Worm (Caenorhabditis elegans) whole organism, midembryonic: Measurements from ENCODE around the gene bcl-7.

Experiments
- T22C8.4 ChIP-seq: fragments of 200-800 bp; sonication (Bioruptor generic); IDR thresholded peaks from 2 replicates; pipeline ENCODE4 v1.3.6; 2022; ENCODE audit warnings: missing genetic modification characterization, missing compliant biosample characterization
- cog-1 ChIP-seq: sonication (generic microtip); optimal IDR thresholded peaks from 2 replicates; lab custom pipeline; 2016; ENCODE audit warnings: missing genetic modification characterization, missing compliant biosample characterization
- flt-1 ChIP-seq: fragments of 200-800 bp; sonication (Bioruptor generic); IDR thresholded peaks from 2 replicates; pipeline ENCODE4 v1.3.6; 2022; ENCODE audit warnings: missing genetic modification characterization, missing compliant biosample characterization
- klf-2 ChIP-seq: fragments of 200-800 bp; sonication (Bioruptor generic); conservative IDR thresholded peaks from 2 replicates; pipeline ENCODE4 v1.3.6; 2022; ENCODE audit warnings: missing genetic modification reagents, missing genetic modification characterization, missing compliant biosample characterization
- med-1 ChIP-seq: sonication (generic microtip); optimal IDR thresholded peaks from 2 replicates; lab custom pipeline; 2017; ENCODE audit warnings: missing genetic modification characterization, mild to moderate bottlenecking, missing compliant biosample characterization, antibody characterized with exemption, missing genetic modification reagents; ENCODE audit not compliant: insufficient read depth
- ref-1 ChIP-seq: fragments of 200-800 bp; sonication (Bioruptor generic); conservative IDR thresholded peaks from 2 replicates; pipeline ENCODE4 v1.3.6; 2022; ENCODE audit warnings: missing genetic modification reagents, missing genetic modification characterization, missing compliant biosample characterization
- tab-1 ChIP-seq: fragments of 200-800 bp; sonication (Bioruptor generic); IDR thresholded peaks from 2 replicates; pipeline ENCODE4 v1.3.6; 2022; ENCODE audit warnings: missing genetic modification characterization, missing compliant biosample characterization
- ztf-23 ChIP-seq: fragments of 200-800 bp; sonication (Bioruptor generic); IDR thresholded peaks from 2 replicates; pipeline ENCODE4 v1.3.6; 2022; ENCODE audit warnings: missing genetic modification reagents, missing genetic modification characterization, missing compliant biosample characterization
- ztf-29 ChIP-seq: fragments of 200-800 bp; sonication (Bioruptor generic); IDR thresholded peaks from 2 replicates; pipeline ENCODE4 v1.3.6; 2022; ENCODE audit warnings: missing genetic modification reagents, missing genetic modification characterization, missing compliant biosample characterization

bcl-7 gene

DNA sequence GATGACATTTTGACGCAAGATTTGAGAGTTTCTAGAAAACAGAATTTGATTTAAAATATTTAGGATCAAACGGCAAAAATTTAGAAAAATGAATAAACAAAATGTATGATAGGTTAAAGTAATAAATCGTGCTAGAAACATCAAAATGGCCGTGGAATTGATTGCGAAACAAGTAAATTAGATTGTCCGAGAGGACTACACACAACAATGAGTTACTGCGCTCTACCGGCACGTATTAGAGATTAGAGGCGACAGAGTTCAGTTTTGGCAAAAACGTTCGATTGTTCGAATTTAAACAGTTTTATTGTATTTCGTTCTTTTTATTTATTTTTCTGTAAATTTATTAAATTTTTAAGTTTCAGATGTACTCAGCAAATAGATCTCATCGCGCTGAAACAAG lies at the start of gene bcl-7, which contains the start of gene dnc-2:
bcl-7 (plus strand) TSS at position 363 of the 400 bp plus-strand sequence.
dnc-2 (minus strand) TSS at position 33 of the 400 bp plus-strand sequence.
- TF ChIP-seq klf-2 (no peak), ztf-23 (GFP tag; lab: Robert Waterston, UW) (no peak), ztf-29 (GFP tag; lab: Robert Waterston, UW) (no peak), flt-1 (GFP tag; lab: Robert Waterston, UW) (no peak)

DNA sequence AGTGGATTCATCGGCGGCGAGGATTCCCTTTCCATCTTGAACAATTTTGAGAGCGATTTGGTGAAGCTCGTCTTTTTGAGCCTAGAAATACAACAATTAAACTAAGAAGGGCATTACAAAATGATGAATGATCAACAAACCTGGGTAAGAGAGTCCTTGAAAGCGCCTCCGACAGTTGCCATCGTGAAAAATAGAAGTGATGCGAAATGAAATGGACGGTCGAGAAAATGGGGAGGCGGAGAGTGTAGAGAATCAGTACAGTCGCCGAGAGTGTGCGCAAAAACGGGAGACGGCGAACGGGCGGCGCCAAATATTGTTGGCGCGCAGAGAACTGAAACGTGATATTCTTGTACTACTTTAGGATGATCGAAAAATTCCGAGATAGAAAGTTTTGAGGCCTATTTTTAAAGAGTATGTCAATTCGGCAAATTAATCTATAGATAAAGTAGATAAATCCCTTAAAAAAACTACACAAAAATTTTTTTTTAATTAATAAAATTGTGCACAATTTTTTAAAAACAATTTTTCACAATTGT lies 49.7 kb upstream of the bcl-7 start, which contains the start of gene aldo-2:
aldo-2 (minus strand) TSS at position 486 of the 536 bp plus-strand sequence.
- TF ChIP-seq T22C8.4 (no peak), cog-1 (tag; lab: Kevin White, UChicago) (no peak), ztf-29 (GFP tag; lab: Robert Waterston, UW) (no peak), ztf-23 (GFP tag; lab: Robert Waterston, UW) (no peak), klf-2 (no peak), flt-1 (GFP tag; lab: Robert Waterston, UW) (no peak), ref-1 (GFP tag; lab: Robert Waterston, UW) (no peak), tab-1 (GFP tag; lab: Robert Waterston, UW) (no peak), med-1 (GFP tag; lab: Kevin White, UChicago) (no peak)

DNA sequence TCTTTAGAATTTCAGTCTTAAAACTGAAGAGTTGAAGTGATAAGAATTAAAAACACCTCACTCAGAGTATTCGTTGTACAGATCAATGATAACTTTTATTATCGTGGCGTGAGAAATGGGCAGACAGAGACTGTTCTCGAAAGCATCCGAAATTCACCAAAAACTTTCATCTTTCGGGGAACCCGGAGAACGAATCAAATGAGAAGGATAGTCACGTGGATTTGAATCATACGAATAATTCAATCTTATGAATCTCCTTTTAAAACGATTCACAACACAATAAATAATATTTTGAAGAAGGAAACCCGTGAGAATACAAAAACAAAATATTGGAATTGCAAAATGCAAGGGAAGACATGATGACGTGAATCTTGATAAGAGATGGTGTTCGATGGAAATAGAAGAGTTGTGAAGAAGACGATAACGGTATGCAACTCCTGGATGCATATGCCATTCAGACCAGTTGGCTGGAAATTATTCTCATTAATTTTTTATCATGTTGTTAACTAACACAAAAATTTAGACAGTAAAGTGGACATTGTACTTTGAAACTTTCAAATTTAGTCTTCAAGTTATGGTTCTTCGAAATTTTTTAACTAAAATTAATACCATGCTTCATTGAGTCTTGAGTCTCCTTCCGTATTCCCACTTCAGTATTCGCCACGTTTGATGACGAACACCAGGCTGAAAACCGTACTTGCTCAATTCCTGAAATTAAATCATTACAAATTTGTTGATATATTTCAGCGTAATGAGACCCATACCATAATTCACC lies 48.8 kb upstream of the bcl-7 start:
- TF ChIP-seq ztf-29 (GFP tag; lab: Robert Waterston, UW), result no peak
- TF ChIP-seq flt-1 (GFP tag; lab: Robert Waterston, UW), result no peak

DNA sequence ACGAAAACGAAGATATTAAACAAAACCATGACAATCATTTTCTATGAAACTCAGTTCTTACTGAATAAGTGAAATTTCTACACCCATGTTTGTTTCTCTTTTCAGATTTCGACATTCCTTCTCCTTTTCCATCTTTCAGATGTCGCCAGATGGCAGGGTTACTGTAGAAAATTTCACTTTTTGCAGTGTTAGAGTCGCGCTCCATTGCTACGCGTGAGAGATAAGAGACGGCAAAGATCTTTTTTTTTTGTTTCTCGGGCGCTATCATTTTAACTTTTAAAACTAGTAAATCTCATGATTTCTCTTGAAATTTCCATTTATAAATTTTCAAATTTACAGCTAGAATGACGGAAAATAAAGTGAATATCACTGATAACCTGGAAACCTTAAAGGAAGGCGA lies 47.7 kb upstream of the bcl-7 start, which contains the start of the genes mig-21 and F01F1.2:
mig-21 (minus strand) TSS at position 166 of the 400 bp plus-strand sequence.
F01F1.2 (plus strand) TSS at position 340 of the 400 bp plus-strand sequence.
- TF ChIP-seq med-1 (GFP tag; lab: Kevin White, UChicago) (no peak), tab-1 (GFP tag; lab: Robert Waterston, UW) (no peak), T22C8.4 (no peak), ztf-23 (GFP tag; lab: Robert Waterston, UW) (no peak), ref-1 (GFP tag; lab: Robert Waterston, UW) (no peak), flt-1 (GFP tag; lab: Robert Waterston, UW) (no peak), ztf-29 (GFP tag; lab: Robert Waterston, UW) (no peak), klf-2 (no peak)

DNA sequence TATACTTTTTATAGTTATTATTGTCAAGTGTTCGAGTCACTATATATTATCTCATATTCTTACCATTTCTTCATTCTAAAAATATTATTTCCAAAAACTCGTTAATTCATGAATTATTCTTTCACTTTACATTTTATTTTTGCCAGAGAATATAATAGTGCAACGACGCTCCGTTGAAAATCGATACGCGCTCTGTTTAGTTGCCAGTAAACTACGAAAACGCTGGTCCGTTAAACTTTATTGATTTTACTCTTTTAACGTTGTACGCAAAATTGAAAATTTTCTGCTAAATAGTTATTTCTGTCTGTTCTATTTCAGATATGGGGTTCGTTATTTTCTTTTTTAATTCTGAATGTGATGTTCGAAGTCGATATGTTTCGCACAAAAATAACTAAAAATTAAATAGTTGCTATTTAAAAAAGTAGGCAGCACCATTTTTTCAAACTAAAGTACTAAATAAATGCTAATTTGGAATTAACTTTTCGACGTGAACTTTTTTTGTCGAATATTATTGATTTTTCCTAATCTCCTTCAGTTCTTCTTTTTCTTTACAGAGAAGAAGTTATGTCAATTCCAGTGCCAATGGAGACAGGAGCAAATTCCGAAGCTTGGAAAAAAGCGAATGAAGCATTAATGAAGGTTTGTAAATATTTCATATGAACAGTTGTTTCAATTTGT lies 46.5 kb upstream of the bcl-7 start, which contains the start of gene hpo-10:
hpo-10 (plus strand) TSS at position 199 of the 678 bp plus-strand sequence.
- TF ChIP-seq cog-1 (tag; lab: Kevin White, UChicago), result no peak
- peak; percentile 56 for TF ChIP-seq T22C8.4

DNA sequence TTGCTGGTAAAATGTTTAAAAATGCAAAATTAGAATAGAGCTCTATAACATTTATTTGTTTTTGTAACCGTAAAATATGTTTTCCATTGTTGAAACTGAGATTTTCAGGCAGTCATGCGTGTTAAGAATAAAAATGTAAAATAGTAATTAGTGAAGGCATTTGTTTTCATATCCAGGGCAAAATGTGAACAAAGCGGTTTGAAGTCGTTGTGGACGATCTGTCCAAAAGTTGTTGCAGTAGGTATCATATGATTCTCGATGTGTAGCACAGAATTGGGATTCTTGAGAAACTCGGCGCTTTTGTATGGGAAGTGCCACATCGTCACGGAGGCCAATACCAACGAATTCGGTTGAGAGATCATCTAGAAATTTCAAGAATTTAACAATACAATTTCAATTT lies 43.6 kb upstream of the bcl-7 start:
- TF ChIP-seq T22C8.4, result no peak
- TF ChIP-seq ref-1 (GFP tag; lab: Robert Waterston, UW), result no peak
- no peak for TF ChIP-seq flt-1 (GFP tag; lab: Robert Waterston, UW)
- no peak for TF ChIP-seq med-1 (GFP tag; lab: Kevin White, UChicago)
- no peak for TF ChIP-seq ztf-23 (GFP tag; lab: Robert Waterston, UW)
- TF ChIP-seq ztf-29 (GFP tag; lab: Robert Waterston, UW), result no peak
- no peak for TF ChIP-seq cog-1 (tag; lab: Kevin White, UChicago)
- no peak for TF ChIP-seq tab-1 (GFP tag; lab: Robert Waterston, UW)
- TF ChIP-seq klf-2, result no peak

DNA sequence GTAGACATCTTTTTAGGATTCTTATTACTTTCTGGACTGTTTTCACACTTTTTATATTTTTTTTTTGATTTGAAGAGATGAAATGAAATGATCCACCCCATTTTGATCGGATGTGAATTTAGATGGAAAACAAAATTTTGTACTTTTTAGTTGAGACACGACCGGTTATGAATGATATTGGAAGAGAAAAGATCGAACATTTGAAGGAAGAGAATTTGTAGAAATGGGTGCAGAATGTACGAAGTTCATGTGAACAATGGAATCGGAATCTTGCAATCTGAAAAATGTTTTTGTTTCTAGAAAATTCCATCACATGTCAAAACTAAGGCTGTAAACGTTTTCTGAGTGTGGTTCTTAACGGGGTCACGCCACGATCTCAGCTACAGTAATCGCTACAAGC lies 43.1 kb upstream of the bcl-7 start, which contains the start of gene F01F1.14:
F01F1.14 (minus strand) TSS at position 101 of the 400 bp plus-strand sequence.
- TF ChIP-seq tab-1 (GFP tag; lab: Robert Waterston, UW) (no peak), ztf-23 (GFP tag; lab: Robert Waterston, UW) (no peak), flt-1 (GFP tag; lab: Robert Waterston, UW) (no peak)

DNA sequence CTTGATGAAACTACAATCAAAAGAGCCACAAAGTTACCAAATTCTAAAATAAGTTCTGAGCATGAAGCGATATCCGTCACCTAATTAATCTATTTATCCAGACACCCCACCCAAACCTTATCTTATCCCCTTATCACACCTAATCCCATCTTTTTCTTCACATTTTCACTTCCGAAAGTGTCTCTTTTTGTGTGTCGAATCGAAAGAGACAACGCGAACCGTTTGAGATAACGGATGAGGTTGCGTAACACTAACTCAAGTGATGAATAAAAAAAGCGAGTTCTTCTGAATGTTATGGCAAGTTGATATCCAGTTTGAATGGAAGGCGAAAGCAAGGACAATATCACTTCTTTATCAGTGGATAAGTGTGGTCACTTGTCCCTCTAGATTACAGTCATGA lies 42.4 kb upstream of the bcl-7 start:
- TF ChIP-seq ref-1 (GFP tag; lab: Robert Waterston, UW), result no peak
- no peak for TF ChIP-seq T22C8.4
- TF ChIP-seq ztf-23 (GFP tag; lab: Robert Waterston, UW), result no peak
- TF ChIP-seq klf-2, result no peak
- TF ChIP-seq cog-1 (tag; lab: Kevin White, UChicago), result no peak
- no peak for TF ChIP-seq med-1 (GFP tag; lab: Kevin White, UChicago)
- TF ChIP-seq flt-1 (GFP tag; lab: Robert Waterston, UW), result no peak
- no peak for TF ChIP-seq tab-1 (GFP tag; lab: Robert Waterston, UW)
- no peak for TF ChIP-seq ztf-29 (GFP tag; lab: Robert Waterston, UW)

DNA sequence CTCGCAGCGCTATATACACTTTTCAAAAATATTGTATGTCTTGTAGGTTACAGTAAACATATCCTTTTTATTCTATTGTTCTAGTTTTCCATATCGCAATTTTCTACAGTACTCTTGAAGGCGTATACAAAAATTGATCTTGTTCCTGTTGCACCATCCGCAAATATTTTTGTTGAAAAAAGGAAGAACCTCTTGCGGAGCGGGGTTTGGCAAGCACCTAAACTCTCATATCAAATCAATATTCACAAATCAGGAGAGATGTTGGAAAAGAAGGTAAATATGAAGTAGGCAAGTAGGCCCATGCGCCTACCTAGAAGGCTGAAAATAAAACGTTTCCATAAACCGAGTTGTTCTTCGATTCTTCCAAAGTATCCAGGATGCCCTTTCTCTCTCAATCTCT lies 41.9 kb upstream of the bcl-7 start, which contains the start of gene C28H8.5:
C28H8.5 (plus strand) TSS at position 301 of the 400 bp plus-strand sequence.
- TF ChIP-seq tab-1 (GFP tag; lab: Robert Waterston, UW) (no peak), ztf-23 (GFP tag; lab: Robert Waterston, UW) (no peak), ref-1 (GFP tag; lab: Robert Waterston, UW) (no peak), T22C8.4 (no peak), ztf-29 (GFP tag; lab: Robert Waterston, UW) (no peak), cog-1 (tag; lab: Kevin White, UChicago) (no peak), med-1 (GFP tag; lab: Kevin White, UChicago) (no peak), flt-1 (GFP tag; lab: Robert Waterston, UW) (no peak), klf-2 (no peak)
